Fruit fly (Drosophila melanogaster): Measurements from ENCODE around the gene RpL13A.

The RpL13A gene

DNA sequence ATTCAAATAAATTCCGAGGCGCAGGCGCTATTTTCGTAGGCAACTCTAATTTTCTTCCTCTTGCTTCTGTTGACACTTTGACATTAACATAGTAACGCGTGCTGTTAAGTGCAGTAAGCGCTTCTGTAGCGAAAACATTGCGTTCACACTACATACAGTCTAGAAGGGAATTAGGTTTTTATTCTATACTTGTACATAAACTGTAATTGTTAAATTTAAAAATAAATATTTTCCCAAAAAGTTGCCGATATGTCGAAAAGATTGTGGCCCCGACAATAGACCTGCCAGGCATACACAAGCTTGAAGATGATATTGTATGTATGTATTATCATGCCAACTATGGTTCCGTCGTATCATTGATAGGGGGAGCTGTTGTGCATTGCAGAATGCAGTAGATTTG lies 17.8 kb upstream of the RpL13A start, which contains the start of gene asl (continued):
- TF ChIP-seq Dad (GFP tag; optimal IDR thresholded peaks at IDR 0.05) (peak; percentile 7), wek (GFP tag; optimal IDR thresholded peaks at IDR 0.05) (peak; percentile 50), CG11247 (GFP tag; IDR thresholded peaks at IDR 0.05) (peak; percentile 51; the same call in 1 of the 2 replicates), Oli (tag; optimal IDR thresholded peaks at IDR 0.05) (peak; percentile 60), croc (GFP tag; conservative IDR thresholded peaks at IDR 0.05) (peak; percentile 18; the same call in 1 of the 3 replicates), CG31224 (GFP tag; IDR thresholded peaks at IDR 0.05) (peak; percentile 42; the same call in 1 of the 2 replicates), CG11093 (GFP tag; IDR thresholded peaks at IDR 0.05) (no peak), CG17359 (tag; optimal IDR thresholded peaks at IDR 0.05) (peak; percentile 70), Ets65A (GFP tag) (peak; percentile 94), zfh2 (GFP tag; optimal IDR thresholded peaks at IDR 0.05) (peak; percentile 51), CG6791 (GFP tag; IDR thresholded peaks at IDR 0.05; ENCODE audit: partially characterized antibody) (peak; percentile 57; the same call in 1 of the 3 replicates), CG8290 (GFP tag; optimal IDR thresholded peaks at IDR 0.05) (peak; percentile 86), CG8290 (tag; optimal IDR thresholded peaks at IDR 0.05) (peak in 1 of 2 experiments; percentile 77), Doc3 (GFP tag; IDR thresholded peaks at IDR 0.05; ENCODE audit: partially characterized antibody) (no peak), tx (GFP tag; optimal IDR thresholded peaks at IDR 0.05) (peak; percentile 35), Oaz (GFP tag; IDR thresholded peaks at IDR 0.05) (peak; percentile 49), gsb (GFP tag; IDR thresholded peaks at IDR 0.05) (no peak), maf-S (GFP tag; optimal IDR thresholded peaks at IDR 0.05) (no peak), PHDP (tag; optimal IDR thresholded peaks at IDR 0.05) (peak; percentile 63), CG3726 (GFP tag; IDR thresholded peaks at IDR 0.05) (no peak), CG17802 (tag; optimal IDR thresholded peaks at IDR 0.05) (peak; percentile 90), Aef1 (GFP tag; IDR thresholded peaks at IDR 0.05) (no peak; the same call in 2 of the 3 replicates), D19A (tag; optimal IDR thresholded peaks at IDR 0.05) (peak; percentile 60), CG8478 (optimal IDR thresholded peaks at IDR 0.05) (no peak), Dip3 (GFP tag; optimal IDR thresholded peaks at IDR 0.05) (peak; percentile 73), CG10431 (GFP tag; optimal IDR thresholded peaks at IDR 0.05) (peak; percentile 48), CG2116 (GFP tag; optimal IDR thresholded peaks at IDR 0.05) (peak; percentile 85), CG13296 (GFP tag; optimal IDR thresholded peaks at IDR 0.05) (peak; percentile 52), CG6175 (GFP tag; IDR thresholded peaks at IDR 0.05) (no peak), Tbp (GFP tag; optimal IDR thresholded peaks at IDR 0.05) (peak; percentile 2), Dp (GFP tag; optimal IDR thresholded peaks at IDR 0.05) (peak; percentile 84), fd102C (GFP tag; optimal IDR thresholded peaks at IDR 0.05) (peak; percentile 35), CG11560 (tag; IDR thresholded peaks at IDR 0.05) (no peak), tin (GFP tag; optimal IDR thresholded peaks at IDR 0.05) (peak; percentile 58), CG31441 (GFP tag; IDR thresholded peaks at IDR 0.05) (no peak; the same call in 1 of the 2 replicates), knrl (GFP tag; IDR thresholded peaks at IDR 0.05; ENCODE audit: partially characterized antibody) (peak; percentile 21; the same call in 1 of the 3 replicates), schlank (tag; optimal IDR thresholded peaks at IDR 0.05) (no peak), Med (GFP tag) (peak; percentile 91), CG14014 (GFP tag; IDR thresholded peaks at IDR 0.05) (peak; percentile 57; the same call in 1 of the 2 replicates), lola (GFP tag; optimal IDR thresholded peaks at IDR 0.05) (peak in 2 of 3 experiments; percentile 71 to 98), CG17568 (GFP tag; optimal IDR thresholded peaks at IDR 0.05) (no peak), ap (GFP tag; IDR thresholded peaks at IDR 0.05) (0 out of 2 replicates have a peak, but pooled peaks have one; percentile 21), CG16863 (GFP tag; optimal IDR thresholded peaks at IDR 0.05) (peak; percentile 34), CG10321 (GFP tag; IDR thresholded peaks at IDR 0.05) (no peak), CG14965 (GFP tag; optimal IDR thresholded peaks at IDR 0.05; ENCODE audit: borderline replicate concordance) (no peak), CG4404 (GFP tag; IDR thresholded peaks at IDR 0.05) (no peak), tgo (GFP tag; IDR thresholded peaks at IDR 0.05) (peak; percentile 68; the same call in 2 of the 3 replicates), CG7357 (GFP tag; IDR thresholded peaks at IDR 0.05) (peak; percentile 97), Stat92E (GFP tag; optimal IDR thresholded peaks at IDR 0.05) (no peak), pnt (GFP tag; optimal IDR thresholded peaks at IDR 0.05) (peak; percentile 45), sr (GFP tag; IDR thresholded peaks at IDR 0.05) (no peak)

Measured in whole organism, embryonic.